Worm (Caenorhabditis elegans): ENCODE measurements around the gene sft-4.
A peak's percentile ranks its signal among the peaks of the same experiment; 100 is the strongest.

ce11 chrX:5814342-5814741 lies 33.8 kb upstream of the sft-4 start:
- TF ChIP-seq ZK546.5 (tag; optimal IDR thresholded peaks at IDR 0.05) (no peak), nhr-25 (tag; optimal IDR thresholded peaks at IDR 0.05; ENCODE audit: borderline replicate concordance, insufficient read depth) (peak; percentile 8), unc-39 (tag; optimal IDR thresholded peaks at IDR 0.05) (no peak), nhr-11 (tag; optimal IDR thresholded peaks at IDR 0.05) (no peak), ces-1 (GFP tag; optimal IDR thresholded peaks at IDR 0.05) (no peak)
